Worm (Caenorhabditis elegans) whole organism, L1 larva: ENCODE data around the gene vgln-1.

Experiments
- C16A3.4 ChIP-seq: fragments of 150-350 bp; optimal IDR thresholded peaks from 2 replicates; lab custom pipeline; 2014; ENCODE audit warnings: missing biosample characterization, missing genetic modification characterization
- aha-1 ChIP-seq: fragments of 150-350 bp; optimal IDR thresholded peaks from 2 replicates; lab custom pipeline; 2014; ENCODE audit warnings: missing biosample characterization, missing genetic modification characterization
- fos-1 ChIP-seq: fragments of 150-350 bp; optimal IDR thresholded peaks from 2 replicates; lab custom pipeline; 2014; ENCODE audit warnings: missing biosample characterization, missing genetic modification characterization
- hlh-4 ChIP-seq: sonication (generic microtip); optimal IDR thresholded peaks from 2 replicates; lab custom pipeline; 2016; ENCODE audit warnings: mild to moderate bottlenecking, missing genetic modification characterization, missing compliant biosample characterization
- lin-15B ChIP-seq: fragments of 150-350 bp; sonication (generic microtip); optimal IDR thresholded peaks from 3 replicates; lab custom pipeline; 2014; ENCODE audit warnings: missing biosample characterization, missing genetic modification characterization
- nhr-12 ChIP-seq: sonication (generic microtip); optimal IDR thresholded peaks from 2 replicates; lab custom pipeline; 2017; ENCODE audit warnings: missing biosample characterization, missing genetic modification characterization
- nhr-237 ChIP-seq: fragments of 150-350 bp; optimal IDR thresholded peaks from 2 replicates; lab custom pipeline; 2014; ENCODE audit warnings: missing biosample characterization, missing genetic modification characterization
- nhr-76 ChIP-seq: sonication (generic microtip); optimal IDR thresholded peaks from 2 replicates; lab custom pipeline; 2017; ENCODE audit warnings: missing biosample characterization, missing genetic modification characterization
- nhr-77 ChIP-seq: fragments of 150-350 bp; optimal IDR thresholded peaks from 2 replicates; lab custom pipeline; 2014; ENCODE audit warnings: missing biosample characterization, missing genetic modification characterization
- rnt-1 ChIP-seq: sonication (generic microtip); optimal IDR thresholded peaks from 2 replicates; lab custom pipeline; 2016; ENCODE audit warnings: mild to moderate bottlenecking, missing genetic modification characterization, moderate library complexity, missing compliant biosample characterization
- skn-1 ChIP-seq: fragments of 150-350 bp; optimal IDR thresholded peaks from 2 replicates; lab custom pipeline; 2014; ENCODE audit warnings: missing biosample characterization, missing genetic modification characterization
- unc-86 ChIP-seq: sonication (generic microtip); optimal IDR thresholded peaks from 2 replicates; lab custom pipeline; 2016; ENCODE audit warnings: missing genetic modification characterization, missing compliant biosample characterization
- zip-4 ChIP-seq: fragments of 200-800 bp; sonication (Bioruptor generic); optimal IDR thresholded peaks from 2 replicates; lab custom pipeline; 2018; ENCODE audit warnings: mild to moderate bottlenecking, missing genetic modification characterization, moderate library complexity, missing compliant biosample characterization
- ztf-11 ChIP-seq, 2 experiments: sonication (generic microtip); optimal IDR thresholded peaks; 2 replicates each; lab custom pipeline; 2016 to 2017; ENCODE audit warnings: missing genetic modification characterization in 2 of 2, missing biosample characterization in 1 of 2, missing compliant biosample characterization in 1 of 2

ce11 chrII:9898744-9899143, 7.9 kb upstream of the vgln-1 start:
- TF ChIP-seq hlh-4 (tag; lab: Kevin White, UChicago) (no peak), ztf-11 (tag; optimal IDR thresholded peaks at IDR 0.05; lab: Kevin White, UChicago) (no peak), zip-4 (no peak), skn-1 (tag; lab: Kevin White, UChicago) (no peak), aha-1 (tag; lab: Kevin White, UChicago) (no peak), rnt-1 (no peak), C16A3.4 (tag; lab: Kevin White, UChicago) (no peak), nhr-77 (tag; lab: Kevin White, UChicago) (no peak), nhr-76 (tag; lab: Kevin White, UChicago) (no peak), nhr-12 (tag; lab: Kevin White, UChicago) (no peak), fos-1 (no peak), lin-15B (no peak), nhr-237 (no peak), unc-86 (no peak)
